Fruit fly (Drosophila melanogaster): Measurements from ENCODE around the gene jub.

The jub gene

DNA sequence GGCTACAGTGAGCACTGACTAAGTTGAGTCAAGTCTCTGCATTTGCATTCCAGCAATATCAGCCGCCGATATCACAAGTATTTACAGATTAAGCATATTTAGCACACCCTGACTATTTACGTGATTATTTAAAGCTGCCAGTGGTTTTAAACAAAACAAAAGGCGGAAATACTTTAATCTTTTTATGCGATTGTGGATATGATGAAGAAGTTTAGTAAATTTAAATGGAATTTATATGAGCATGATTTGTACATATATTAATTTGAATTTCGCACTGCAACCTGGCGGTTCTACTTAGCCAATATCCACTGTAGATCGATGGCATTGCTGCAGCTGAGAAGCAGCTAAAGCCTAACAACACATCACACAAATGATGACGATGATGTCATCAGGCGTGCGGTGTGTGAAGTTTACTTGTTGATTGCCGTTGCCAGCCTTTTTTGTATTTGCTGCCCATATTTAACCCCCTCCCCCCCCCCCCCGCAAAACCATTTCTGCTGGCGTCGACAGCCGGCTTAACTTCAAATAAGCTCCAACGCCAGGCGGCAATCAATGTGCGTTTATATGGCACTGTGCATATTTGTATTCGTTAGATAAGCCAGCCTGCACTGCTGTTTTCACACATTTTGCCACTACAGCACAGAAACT is 14.5 kb downstream of the jub start (continued):
- TF ChIP-seq schlank (tag; optimal IDR thresholded peaks at IDR 0.05), result no peak
- no peak for TF ChIP-seq Trl (optimal IDR thresholded peaks at IDR 0.05)
- peak; percentile 44 for TF ChIP-seq Trl (GFP tag; optimal IDR thresholded peaks at IDR 0.05)
- peak; percentile 54; the same call in 1 of the 2 replicates for TF ChIP-seq CG17328 (GFP tag; IDR thresholded peaks at IDR 0.05)
- no peak for TF ChIP-seq wor (GFP tag; IDR thresholded peaks at IDR 0.05)
- no peak for TF ChIP-seq CG4854 (GFP tag; optimal IDR thresholded peaks at IDR 0.05)
- TF ChIP-seq B-H1 (GFP tag; IDR thresholded peaks at IDR 0.05), result peak; percentile 26
- no peak for TF ChIP-seq kay (GFP tag; optimal IDR thresholded peaks at IDR 0.05)
- TF ChIP-seq CG17385 (GFP tag; optimal IDR thresholded peaks at IDR 0.05), result peak; percentile 46
- TF ChIP-seq Asciz (GFP tag; optimal IDR thresholded peaks at IDR 0.05), result peak; percentile 54
- no peak for TF ChIP-seq gt (GFP tag; IDR thresholded peaks at IDR 0.05)
- TF ChIP-seq lab (GFP tag; optimal IDR thresholded peaks at IDR 0.05), result peak; percentile 73
- TF ChIP-seq CG8359 (GFP tag; optimal IDR thresholded peaks at IDR 0.05; ENCODE audit: borderline replicate concordance), result peak; percentile 7
- TF ChIP-seq CG6791 (GFP tag; IDR thresholded peaks at IDR 0.05; ENCODE audit: partially characterized antibody), result no peak
- 0 out of 4 replicates have a peak, but pooled peaks have one; percentile 43 for TF ChIP-seq Gug (GFP tag; IDR thresholded peaks at IDR 0.05)
- peak; percentile 52; the same call in 1 of the 2 replicates for TF ChIP-seq stc (GFP tag; IDR thresholded peaks at IDR 0.05)
- TF ChIP-seq CG12219 (GFP tag; optimal IDR thresholded peaks at IDR 0.05), result peak; percentile 60
- no peak for TF ChIP-seq amos (GFP tag; IDR thresholded peaks at IDR 0.05; ENCODE audit: partially characterized antibody)
- peak; percentile 51 for TF ChIP-seq BtbVII (GFP tag; optimal IDR thresholded peaks at IDR 0.05)
- TF ChIP-seq fu2 (GFP tag; optimal IDR thresholded peaks at IDR 0.05), result no peak
- TF ChIP-seq CG14441 (GFP tag; IDR thresholded peaks at IDR 0.05), result peak; percentile 57
- no peak for TF ChIP-seq CG1024 (GFP tag; IDR thresholded peaks at IDR 0.05)
- no peak for TF ChIP-seq gfzf (GFP tag; optimal IDR thresholded peaks at IDR 0.05)
- no peak for TF ChIP-seq CG9932 (GFP tag; IDR thresholded peaks at IDR 0.05)
- peak; percentile 58 for TF ChIP-seq Xbp1 (GFP tag; optimal IDR thresholded peaks at IDR 0.05)
- peak; percentile 40 for TF ChIP-seq CG5245 (GFP tag; optimal IDR thresholded peaks at IDR 0.05)
- no peak for TF ChIP-seq bbx (GFP tag; IDR thresholded peaks at IDR 0.05; ENCODE audit: partially characterized antibody)
- peak; percentile 30 for TF ChIP-seq tio (GFP tag; optimal IDR thresholded peaks at IDR 0.05)
- peak; percentile 55 for TF ChIP-seq Hsf (GFP tag; optimal IDR thresholded peaks at IDR 0.05)
- no peak for TF ChIP-seq CG4730 (GFP tag; IDR thresholded peaks at IDR 0.05)
- peak; percentile 59 for TF ChIP-seq jumu (GFP tag; optimal IDR thresholded peaks at IDR 0.05)
- TF ChIP-seq sqz (GFP tag; optimal IDR thresholded peaks at IDR 0.05), result peak; percentile 43
- no peak for TF ChIP-seq CG6272 (GFP tag; IDR thresholded peaks at IDR 0.05)
- peak; percentile 37 for TF ChIP-seq salm (tag; optimal IDR thresholded peaks at IDR 0.05)
- 0 out of 3 replicates have a peak, but pooled peaks have one; percentile 31 for TF ChIP-seq gce (GFP tag; IDR thresholded peaks at IDR 0.05)
- no peak for TF ChIP-seq trh (GFP tag; optimal IDR thresholded peaks at IDR 0.05)
- TF ChIP-seq CG8478 (optimal IDR thresholded peaks at IDR 0.05), result no peak
- TF ChIP-seq CG2129 (GFP tag; IDR thresholded peaks at IDR 0.05; ENCODE audit: partially characterized antibody), result no peak
- TF ChIP-seq pnt (GFP tag; optimal IDR thresholded peaks at IDR 0.05), result peak; percentile 54
- peak; percentile 59 for TF ChIP-seq PHDP (tag; optimal IDR thresholded peaks at IDR 0.05)
- TF ChIP-seq CG30431 (GFP tag; optimal IDR thresholded peaks at IDR 0.05), result peak; percentile 6
- TF ChIP-seq CG16779 (GFP tag; IDR thresholded peaks at IDR 0.05), result no peak
- TF ChIP-seq CG18476 (GFP tag; optimal IDR thresholded peaks at IDR 0.05), result no peak
- TF ChIP-seq phol (tag; optimal IDR thresholded peaks at IDR 0.05), result peak; percentile 71
- TF ChIP-seq CG10209 (GFP tag; optimal IDR thresholded peaks at IDR 0.05), result peak; percentile 60
- no peak for TF ChIP-seq dati (GFP tag; IDR thresholded peaks at IDR 0.05)
- peak; percentile 48 for TF ChIP-seq CG10274 (GFP tag; optimal IDR thresholded peaks at IDR 0.05)
- peak; percentile 38 for TF ChIP-seq CG15011 (GFP tag; optimal IDR thresholded peaks at IDR 0.05)
- TF ChIP-seq CG3281 (GFP tag; optimal IDR thresholded peaks at IDR 0.05), result peak; percentile 61
- TF ChIP-seq Atf6 (GFP tag; IDR thresholded peaks at IDR 0.05), result peak; percentile 61; the same call in 1 of the 2 replicates
- TF ChIP-seq CG13424 (tag; optimal IDR thresholded peaks at IDR 0.05), result peak; percentile 75

Measured in whole organism, embryonic.